Fruit fly (Drosophila melanogaster) whole organism, embryonic: ENCODE results near the gene spn-B.
A peak's percentile ranks its signal among the peaks of the same experiment; 100 is the strongest.

Experiments used
- CG11093 ChIP-seq: fragments of 200-800 bp; sonication (Bioruptor generic); IDR thresholded peaks from 3 replicates; pipeline ENCODE4 v1.3.6; 2022; ENCODE audit warnings: missing biosample characterization, missing genetic modification characterization
- CG11696 ChIP-seq: fragments of 200-800 bp; sonication (Bioruptor generic); IDR thresholded peaks from 2 replicates; pipeline ENCODE4 v1.3.6; 2022; ENCODE audit warnings: missing biosample characterization, missing genetic modification characterization
- CG1233 ChIP-seq: fragments of 200-800 bp; sonication (Bioruptor generic); optimal IDR thresholded peaks from 4 replicates; lab custom pipeline; 2018; ENCODE audit warnings: missing biosample characterization, mild to moderate bottlenecking, missing genetic modification characterization
- CG12769 ChIP-seq: fragments of 200-800 bp; sonication (Bioruptor generic); optimal IDR thresholded peaks from 2 replicates; lab custom pipeline; 2019; ENCODE audit warnings: missing biosample characterization, mild to moderate bottlenecking, missing genetic modification characterization, moderate library complexity
- CG13775 ChIP-seq: fragments of 200-800 bp; sonication (Bioruptor generic); optimal IDR thresholded peaks from 3 replicates; lab custom pipeline; 2017; ENCODE audit warnings: missing biosample characterization, mild to moderate bottlenecking, missing genetic modification characterization
- CG14014 ChIP-seq: fragments of 200-800 bp; sonication (Bioruptor generic); IDR thresholded peaks from 2 replicates; pipeline ENCODE4 v1.3.6; 2022; ENCODE audit warnings: missing biosample characterization, missing genetic modification characterization
- CG14667 ChIP-seq: fragments of 200-800 bp; sonication (Bioruptor generic); IDR thresholded peaks from 2 replicates; pipeline ENCODE4 v1.3.6; 2022; ENCODE audit warnings: missing biosample characterization, missing genetic modification characterization
- CG15269 ChIP-seq: fragments of 200-800 bp; sonication (Bioruptor generic); optimal IDR thresholded peaks from 2 replicates; lab custom pipeline; 2018; ENCODE audit warnings: missing biosample characterization, mild to moderate bottlenecking, missing genetic modification characterization, moderate library complexity
- CG15479 ChIP-seq: fragments of 200-800 bp; sonication (Bioruptor generic); optimal IDR thresholded peaks from 3 replicates; lab custom pipeline; 2019; ENCODE audit warnings: missing biosample characterization, mild to moderate bottlenecking, missing genetic modification characterization, moderate library complexity
- CG16815 ChIP-seq: fragments of 200-800 bp; sonication (Bioruptor generic); optimal IDR thresholded peaks from 3 replicates; lab custom pipeline; 2017; ENCODE audit warnings: missing biosample characterization, mild to moderate bottlenecking, missing genetic modification characterization
- CG16863 ChIP-seq: fragments of 200-800 bp; sonication (Bioruptor generic); optimal IDR thresholded peaks from 3 replicates; lab custom pipeline; 2016; ENCODE audit warnings: missing biosample characterization, missing genetic modification characterization
- CG17385 ChIP-seq: fragments of 200-800 bp; sonication (Bioruptor generic); optimal IDR thresholded peaks from 3 replicates; lab custom pipeline; 2018; ENCODE audit warnings: missing biosample characterization, mild to moderate bottlenecking, missing genetic modification characterization
- CG18476 ChIP-seq: fragments of 200-800 bp; sonication (Bioruptor generic); optimal IDR thresholded peaks from 2 replicates; lab custom pipeline; 2016; ENCODE audit warnings: missing biosample characterization, mild to moderate bottlenecking, missing genetic modification characterization
- CG2120 ChIP-seq: fragments of 200-800 bp; sonication (Bioruptor generic); optimal IDR thresholded peaks from 3 replicates; lab custom pipeline; 2016; ENCODE audit warnings: missing biosample characterization, missing genetic modification characterization
- CG30020 ChIP-seq: fragments of 200-800 bp; optimal IDR thresholded peaks from 2 replicates; lab custom pipeline; 2019; ENCODE audit warnings: missing biosample characterization, mild to moderate bottlenecking, missing genetic modification characterization, moderate library complexity
- CG31365 ChIP-seq: fragments of 200-800 bp; sonication (Bioruptor generic); optimal IDR thresholded peaks from 2 replicates; lab custom pipeline; 2018; ENCODE audit warnings: missing biosample characterization, mild to moderate bottlenecking, missing genetic modification characterization
- CG3281 ChIP-seq: fragments of 200-800 bp; sonication (Bioruptor generic); optimal IDR thresholded peaks from 3 replicates; lab custom pipeline; 2017; ENCODE audit warnings: missing biosample characterization, mild to moderate bottlenecking, missing genetic modification characterization
- CG3995 ChIP-seq: fragments of 200-800 bp; sonication (Bioruptor generic); optimal IDR thresholded peaks from 3 replicates; lab custom pipeline; 2016; ENCODE audit warnings: missing biosample characterization, missing genetic modification characterization
- CG4360 ChIP-seq: fragments of 200-800 bp; sonication (Bioruptor generic); IDR thresholded peaks from 2 replicates; pipeline ENCODE4 v1.3.6; 2022; ENCODE audit warnings: missing biosample characterization, missing genetic modification characterization
- CG6854 ChIP-seq: fragments of 200-800 bp; sonication (Bioruptor generic); optimal IDR thresholded peaks from 3 replicates; lab custom pipeline; 2017; ENCODE audit warnings: missing biosample characterization, mild to moderate bottlenecking, missing genetic modification characterization
- CG7372 ChIP-seq: fragments of 200-800 bp; sonication (Bioruptor generic); IDR thresholded peaks from 2 replicates; pipeline ENCODE4 v1.3.6; 2022; ENCODE audit warnings: missing biosample characterization, missing genetic modification characterization
- CrebB ChIP-seq: fragments of 200-800 bp; sonication (Bioruptor generic); optimal IDR thresholded peaks from 3 replicates; lab custom pipeline; 2018; ENCODE audit warnings: missing biosample characterization, mild to moderate bottlenecking, missing genetic modification characterization
- D ChIP-seq, 2 experiments: fragments of 200-800 bp in 1 of 2; fragments of >200 bp in 1 of 2; sonication (Bioruptor generic) in 1 of 2; optimal IDR thresholded peaks; 2 replicates in 1 of 2; 3 replicates in 1 of 2; lab custom pipeline; 2017; ENCODE audit warnings: mild to moderate bottlenecking in 1 of 2, missing biosample characterization in 1 of 2, missing genetic modification characterization in 1 of 2, missing genetic modification reagents in 1 of 2
- D19A ChIP-seq: fragments of 200-800 bp; optimal IDR thresholded peaks from 3 replicates; lab custom pipeline; 2019; ENCODE audit warnings: missing biosample characterization, mild to moderate bottlenecking, missing genetic modification characterization, moderate library complexity
- H2.0 ChIP-seq: fragments of 200-800 bp; sonication (Bioruptor generic); IDR thresholded peaks from 2 replicates; pipeline ENCODE4 v1.3.6; 2022; ENCODE audit warnings: missing biosample characterization, missing genetic modification characterization
- Hand ChIP-seq: fragments of 200-800 bp; sonication (Bioruptor generic); optimal IDR thresholded peaks from 2 replicates; lab custom pipeline; 2017; ENCODE audit warnings: mild to moderate bottlenecking, missing biosample characterization, missing genetic modification reagents, missing genetic modification characterization
- Hmr ChIP-seq: fragments of 200-800 bp; sonication (Bioruptor generic); optimal IDR thresholded peaks from 3 replicates; lab custom pipeline; 2017; ENCODE audit warnings: mild to moderate bottlenecking, missing biosample characterization, missing genetic modification reagents, missing genetic modification characterization
- Hsf ChIP-seq: fragments of 200-800 bp; sonication (Bioruptor generic); optimal IDR thresholded peaks from 3 replicates; lab custom pipeline; 2016; ENCODE audit warnings: missing biosample characterization, missing genetic modification characterization
- Sox100B ChIP-seq: fragments of 200-800 bp; sonication (Bioruptor generic); optimal IDR thresholded peaks from 3 replicates; lab custom pipeline; 2018; ENCODE audit warnings: missing biosample characterization, mild to moderate bottlenecking, missing genetic modification characterization
- Ssrp ChIP-seq: fragments of 200-800 bp; sonication (Bioruptor generic); optimal IDR thresholded peaks from 2 replicates; lab custom pipeline; 2018; ENCODE audit warnings: missing biosample characterization, mild to moderate bottlenecking, missing genetic modification characterization, moderate library complexity
- Trl ChIP-seq, 3 experiments: fragments of >200 bp in 2 of 3; fragments of 200-800 bp in 1 of 3; sonication (Bioruptor generic) in 1 of 3; optimal IDR thresholded peaks; 2 replicates in 1 of 3; 3 replicates in 2 of 3; lab custom pipeline; 2016 to 2017; ENCODE audit warnings: missing biosample characterization in 1 of 3, missing genetic modification characterization in 1 of 3
- aop ChIP-seq: fragments of 200-800 bp; sonication (Bioruptor generic); IDR thresholded peaks from 2 replicates; pipeline ENCODE4 v1.3.6; 2022; ENCODE audit warnings: missing biosample characterization, missing genetic modification characterization
- bsh ChIP-seq, 2 experiments: fragments of 200-800 bp; sonication (Bioruptor generic); optimal IDR thresholded peaks; 2 replicates each; lab custom pipeline; 2017 to 2018; ENCODE audit warnings: mild to moderate bottlenecking in 2 of 2, missing biosample characterization in 2 of 2, missing genetic modification characterization in 2 of 2, moderate library complexity in 1 of 2
- cwo ChIP-seq: fragments of 200-800 bp; sonication (Bioruptor generic); optimal IDR thresholded peaks from 3 replicates; lab custom pipeline; 2017; ENCODE audit warnings: missing biosample characterization, missing genetic modification characterization, mild to moderate bottlenecking, moderate library complexity, missing genetic modification reagents
- dpn ChIP-seq, 2 experiments: fragments of 200-800 bp; sonication (Bioruptor generic); optimal IDR thresholded peaks; 3 replicates each; lab custom pipeline; 2016; ENCODE audit warnings: missing biosample characterization in 2 of 2, missing genetic modification characterization in 2 of 2
- gsb-n ChIP-seq: fragments of 200-800 bp; sonication (Bioruptor generic); optimal IDR thresholded peaks from 3 replicates; lab custom pipeline; 2018; ENCODE audit warnings: missing biosample characterization, mild to moderate bottlenecking, missing genetic modification characterization
- hbn ChIP-seq: fragments of 200-800 bp; sonication (Bioruptor generic); IDR thresholded peaks from 2 replicates; pipeline ENCODE4 v1.3.6; 2022; ENCODE audit warnings: missing biosample characterization, missing genetic modification characterization; ENCODE audit not compliant: partially characterized antibody
- hkb ChIP-seq, 2 experiments: fragments of 200-800 bp in 1 of 2; fragments of >200 bp in 1 of 2; sonication (Bioruptor generic) in 1 of 2; IDR thresholded peaks in 1 of 2; optimal IDR thresholded peaks in 1 of 2; 2 replicates each; pipeline versions ENCODE4 v1.3.6 to Lab custom; 2017 to 2022; ENCODE audit warnings: missing biosample characterization in 1 of 2, missing genetic modification characterization in 1 of 2
- ken ChIP-seq: fragments of 200-800 bp; sonication (Bioruptor generic); IDR thresholded peaks from 3 replicates; pipeline ENCODE4 v1.3.6; 2022; ENCODE audit warnings: missing biosample characterization, missing genetic modification characterization
- lilli ChIP-seq: fragments of 200-800 bp; sonication (Bioruptor generic); optimal IDR thresholded peaks from 3 replicates; lab custom pipeline; 2016; ENCODE audit warnings: missing biosample characterization, missing genetic modification characterization
- lmd ChIP-seq: fragments of 200-800 bp; sonication (Bioruptor generic); IDR thresholded peaks from 2 replicates; pipeline ENCODE4 v1.3.6; 2022; ENCODE audit warnings: missing biosample characterization, missing genetic modification characterization
- lov ChIP-seq, 2 experiments: fragments of 200-800 bp in 1 of 2; fragments of >200 bp in 1 of 2; sonication (Bioruptor generic) in 1 of 2; IDR thresholded peaks in 1 of 2; optimal IDR thresholded peaks in 1 of 2; 2 replicates in 1 of 2; 3 replicates in 1 of 2; pipeline versions ENCODE4 v1.3.6 to Lab custom; 2017 to 2022; ENCODE audit warnings: missing biosample characterization in 1 of 2, missing genetic modification characterization in 1 of 2
- mam ChIP-seq: fragments of 200-800 bp; sonication (Bioruptor generic); optimal IDR thresholded peaks from 3 replicates; lab custom pipeline; 2016; ENCODE audit warnings: missing biosample characterization, missing genetic modification characterization
- nau ChIP-seq: fragments of 200-800 bp; sonication (Bioruptor generic); optimal IDR thresholded peaks from 3 replicates; lab custom pipeline; 2017; ENCODE audit warnings: missing biosample characterization, mild to moderate bottlenecking, missing genetic modification characterization, missing genetic modification reagents
- oc ChIP-seq: fragments of 200-800 bp; sonication (Bioruptor generic); optimal IDR thresholded peaks from 2 replicates; lab custom pipeline; 2018; ENCODE audit warnings: missing biosample characterization, mild to moderate bottlenecking, missing genetic modification characterization, moderate library complexity
- odd ChIP-seq: fragments of 200-800 bp; sonication (Bioruptor generic); optimal IDR thresholded peaks from 2 replicates; lab custom pipeline; 2017; ENCODE audit warnings: missing biosample characterization, mild to moderate bottlenecking, missing genetic modification characterization
- p53 ChIP-seq: fragments of 200-800 bp; sonication (Bioruptor generic); optimal IDR thresholded peaks from 2 replicates; lab custom pipeline; 2016; ENCODE audit warnings: missing biosample characterization, missing genetic modification characterization
- scrt ChIP-seq: fragments of 200-800 bp; sonication (Bioruptor generic); optimal IDR thresholded peaks from 2 replicates; lab custom pipeline; 2018; ENCODE audit warnings: missing biosample characterization, mild to moderate bottlenecking, missing genetic modification characterization, moderate library complexity

The spn-B gene

dm6 chr3R:14351418-14351817 lies 23.6 kb downstream of the spn-B start:
- TF ChIP-seq CG3995 (GFP tag; lab: Kevin White, UChicago): no peak
- no peak for TF ChIP-seq hkb (optimal IDR thresholded peaks at IDR 0.05; lab: Kevin White, UChicago)
- TF ChIP-seq hkb (GFP tag; IDR thresholded peaks at IDR 0.05; lab: Robert Waterston, UW): 0 out of 2 replicates have a peak, but pooled peaks have one; percentile 15
- 0 out of 2 replicates have a peak, but pooled peaks have one; percentile 16 for TF ChIP-seq CG7372
- peak; percentile 34 for TF ChIP-seq CG15269 (tag; lab: Kevin White, UChicago)
- no peak for TF ChIP-seq CrebB (tag; lab: Kevin White, UChicago)
- TF ChIP-seq lilli (GFP tag; lab: Kevin White, UChicago): peak; percentile 47
- TF ChIP-seq CG31365 (tag; lab: Kevin White, UChicago): no peak
- peak; percentile 8 for TF ChIP-seq CG18476
- TF ChIP-seq scrt (GFP tag; lab: Kevin White, UChicago): peak; percentile 9
- no peak for TF ChIP-seq hbn (GFP tag; lab: Robert Waterston, UW)
- TF ChIP-seq Hmr (GFP tag; lab: Kevin White, UChicago): peak; percentile 58
- TF ChIP-seq mam (GFP tag; lab: Kevin White, UChicago): peak; percentile 16
- TF ChIP-seq CG11093: no peak
- no peak for TF ChIP-seq lov (optimal IDR thresholded peaks at IDR 0.05; lab: Kevin White, UChicago)
- no peak for TF ChIP-seq lov (GFP tag; IDR thresholded peaks at IDR 0.05; lab: Robert Waterston, UW)
- peak; percentile 10 for TF ChIP-seq gsb-n (tag; lab: Kevin White, UChicago)
- peak; percentile 41 for TF ChIP-seq cwo (GFP tag; lab: Kevin White, UChicago)
- no peak for TF ChIP-seq lmd
- TF ChIP-seq nau (GFP tag; lab: Kevin White, UChicago): no peak
- no peak for TF ChIP-seq CG1233 (GFP tag; lab: Kevin White, UChicago)
- peak in 1 of 2 experiments; percentile 12 for TF ChIP-seq dpn (GFP tag; optimal IDR thresholded peaks at IDR 0.05; lab: Kevin White, UChicago)
- peak; percentile 54 for TF ChIP-seq CG3281 (GFP tag; lab: Kevin White, UChicago)
- TF ChIP-seq D19A (tag; lab: Kevin White, UChicago): peak; percentile 28
- TF ChIP-seq CG2120 (GFP tag; lab: Kevin White, UChicago): peak; percentile 66
- TF ChIP-seq odd (GFP tag; lab: Kevin White, UChicago): peak; percentile 30
- no peak for TF ChIP-seq CG11696 (GFP tag; lab: Robert Waterston, UW)
- TF ChIP-seq aop: no peak
- TF ChIP-seq Ssrp (tag; lab: Kevin White, UChicago): peak; percentile 22
- peak; percentile 50 for TF ChIP-seq Hand (GFP tag; lab: Kevin White, UChicago)
- peak; percentile 27 for TF ChIP-seq Hsf
- no peak for TF ChIP-seq CG4360 (GFP tag; lab: Robert Waterston, UW)
- TF ChIP-seq CG13775 (GFP tag; lab: Kevin White, UChicago): peak; percentile 30
- TF ChIP-seq ken (GFP tag; lab: Robert Waterston, UW): no peak
- no peak for TF ChIP-seq Trl (optimal IDR thresholded peaks at IDR 0.05; lab: Kevin White, UChicago)
- TF ChIP-seq Trl (GFP tag; optimal IDR thresholded peaks at IDR 0.05; lab: Kevin White, UChicago): no peak
- TF ChIP-seq CG12769 (tag; lab: Kevin White, UChicago): peak; percentile 20
- peak; percentile 44 for TF ChIP-seq CG17385 (GFP tag; lab: Kevin White, UChicago)
- no peak for TF ChIP-seq p53 (GFP tag; lab: Kevin White, UChicago)
- TF ChIP-seq D (optimal IDR thresholded peaks at IDR 0.05; lab: Kevin White, UChicago): no peak
- TF ChIP-seq D (GFP tag; optimal IDR thresholded peaks at IDR 0.05; lab: Kevin White, UChicago): peak; percentile 13
- TF ChIP-seq CG16815 (GFP tag; lab: Kevin White, UChicago): no peak
- peak; percentile 37 for TF ChIP-seq CG6854
- TF ChIP-seq bsh (GFP tag; optimal IDR thresholded peaks at IDR 0.05; lab: Kevin White, UChicago): peak in 1 of 2 experiments; percentile 57
- TF ChIP-seq CG30020 (tag; lab: Kevin White, UChicago): no peak
- no peak for TF ChIP-seq CG14667 (GFP tag; lab: Robert Waterston, UW)
- peak; percentile 4 for TF ChIP-seq oc (tag; lab: Kevin White, UChicago)
- no peak for TF ChIP-seq CG16863 (GFP tag; lab: Kevin White, UChicago)
- no peak for TF ChIP-seq H2.0 (GFP tag; lab: Robert Waterston, UW)
- TF ChIP-seq CG15479 (GFP tag; lab: Kevin White, UChicago): no peak
- peak; percentile 27 for TF ChIP-seq Sox100B
- no peak for TF ChIP-seq CG14014 (GFP tag; lab: Robert Waterston, UW)
